Worm (Caenorhabditis elegans) whole organism, late embryonic: ENCODE measurements around the gene C35D6.3.

ENCODE experiments used
- C38D4.7 ChIP-seq: fragments of 200-800 bp; sonication (Bioruptor generic); optimal IDR thresholded peaks from 2 replicates; lab custom pipeline; 2018; ENCODE audit warnings: mild to moderate bottlenecking, missing genetic modification characterization, moderate library complexity, missing compliant biosample characterization
- ama-1 ChIP-seq: fragments of 150-350 bp; optimal IDR thresholded peaks from 2 replicates; lab custom pipeline; 2014
- ceh-18 ChIP-seq: sonication (generic microtip); optimal IDR thresholded peaks from 2 replicates; lab custom pipeline; 2016; ENCODE audit warnings: missing genetic modification characterization, missing compliant biosample characterization
- ceh-22 ChIP-seq: sonication (generic microtip); optimal IDR thresholded peaks from 2 replicates; lab custom pipeline; 2017; ENCODE audit warnings: missing biosample characterization, missing genetic modification characterization
- ceh-24 ChIP-seq: sonication (generic microtip); optimal IDR thresholded peaks from 2 replicates; lab custom pipeline; 2016; ENCODE audit warnings: mild to moderate bottlenecking, missing genetic modification characterization, missing compliant biosample characterization
- fkh-10 ChIP-seq: fragments of 150-350 bp; optimal IDR thresholded peaks from 2 replicates; lab custom pipeline; 2014; ENCODE audit warnings: missing biosample characterization, missing genetic modification reagents, missing genetic modification characterization
- hlh-30 ChIP-seq: sonication (generic microtip); optimal IDR thresholded peaks from 2 replicates; lab custom pipeline; 2017; ENCODE audit warnings: antibody characterized with exemption, missing genetic modification characterization, missing compliant biosample characterization; ENCODE audit not compliant: insufficient read depth
- nfya-1 ChIP-seq: sonication (generic microtip); optimal IDR thresholded peaks from 2 replicates; lab custom pipeline; 2017; ENCODE audit warnings: missing genetic modification characterization, mild to moderate bottlenecking, missing compliant biosample characterization, antibody characterized with exemption, moderate library complexity
- pag-3 ChIP-seq: sonication (generic microtip); optimal IDR thresholded peaks from 2 replicates; lab custom pipeline; 2016; ENCODE audit warnings: missing compliant biosample characterization, missing genetic modification characterization, borderline replicate concordance
- pha-4 ChIP-seq: fragments of 150-350 bp; optimal IDR thresholded peaks from 2 replicates; lab custom pipeline; 2018; ENCODE audit warnings: missing biosample characterization, missing genetic modification reagents, missing genetic modification characterization
- pqm-1 ChIP-seq: sonication (generic microtip); optimal IDR thresholded peaks from 2 replicates; lab custom pipeline; 2016; ENCODE audit warnings: missing genetic modification characterization, missing compliant biosample characterization
- sox-4 ChIP-seq: sonication (generic microtip); optimal IDR thresholded peaks from 2 replicates; lab custom pipeline; 2017; ENCODE audit warnings: mild to moderate bottlenecking, missing genetic modification characterization, inconsistent platforms, missing compliant biosample characterization
- ttx-3 ChIP-seq: sonication (generic microtip); optimal IDR thresholded peaks from 2 replicates; lab custom pipeline; 2016; ENCODE audit warnings: missing genetic modification reagents, missing genetic modification characterization, missing compliant biosample characterization

DNA sequence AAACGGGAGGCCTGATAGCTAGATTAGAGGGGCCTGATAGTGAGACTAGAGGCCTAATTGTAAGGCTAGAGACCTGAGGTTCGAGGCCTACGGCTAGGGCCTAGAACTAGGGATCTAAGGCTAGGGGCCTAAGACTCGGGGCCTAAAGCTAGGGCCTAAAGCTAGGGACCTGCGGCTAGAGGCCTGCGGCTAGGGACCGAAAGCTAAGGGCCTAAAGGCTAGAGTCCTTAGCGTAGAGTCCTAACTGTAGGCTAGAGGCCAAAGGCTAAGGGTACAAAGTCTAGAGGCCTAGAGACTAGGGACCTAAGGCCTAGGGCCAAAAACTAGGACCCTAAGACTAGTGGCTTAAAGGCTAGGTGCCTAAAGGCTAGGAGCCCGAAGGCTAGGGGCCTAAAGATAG is 13.5 kb upstream of the C35D6.3 start:
- TF ChIP-seq nfya-1 (no peak), ceh-22 (tag; lab: Kevin White, UChicago) (no peak), ceh-24 (tag; lab: Kevin White, UChicago) (no peak), ceh-18 (tag; lab: Kevin White, UChicago) (no peak), hlh-30 (tag; lab: Kevin White, UChicago) (no peak), C38D4.7 (GFP tag; lab: Kevin White, UChicago) (no peak), pag-3 (tag; lab: Kevin White, UChicago) (no peak), sox-4 (no peak), pha-4 (tag; lab: Kevin White, UChicago) (no peak), pqm-1 (tag; lab: Kevin White, UChicago) (no peak), ttx-3 (tag; lab: Kevin White, UChicago) (no peak), fkh-10 (GFP tag; lab: Kevin White, UChicago) (no peak), ama-1 (lab: Kevin White, UChicago) (no peak)
